Fruit fly (Drosophila melanogaster): ENCODE data around the gene CG7484.

Gene CG7484

DNA sequence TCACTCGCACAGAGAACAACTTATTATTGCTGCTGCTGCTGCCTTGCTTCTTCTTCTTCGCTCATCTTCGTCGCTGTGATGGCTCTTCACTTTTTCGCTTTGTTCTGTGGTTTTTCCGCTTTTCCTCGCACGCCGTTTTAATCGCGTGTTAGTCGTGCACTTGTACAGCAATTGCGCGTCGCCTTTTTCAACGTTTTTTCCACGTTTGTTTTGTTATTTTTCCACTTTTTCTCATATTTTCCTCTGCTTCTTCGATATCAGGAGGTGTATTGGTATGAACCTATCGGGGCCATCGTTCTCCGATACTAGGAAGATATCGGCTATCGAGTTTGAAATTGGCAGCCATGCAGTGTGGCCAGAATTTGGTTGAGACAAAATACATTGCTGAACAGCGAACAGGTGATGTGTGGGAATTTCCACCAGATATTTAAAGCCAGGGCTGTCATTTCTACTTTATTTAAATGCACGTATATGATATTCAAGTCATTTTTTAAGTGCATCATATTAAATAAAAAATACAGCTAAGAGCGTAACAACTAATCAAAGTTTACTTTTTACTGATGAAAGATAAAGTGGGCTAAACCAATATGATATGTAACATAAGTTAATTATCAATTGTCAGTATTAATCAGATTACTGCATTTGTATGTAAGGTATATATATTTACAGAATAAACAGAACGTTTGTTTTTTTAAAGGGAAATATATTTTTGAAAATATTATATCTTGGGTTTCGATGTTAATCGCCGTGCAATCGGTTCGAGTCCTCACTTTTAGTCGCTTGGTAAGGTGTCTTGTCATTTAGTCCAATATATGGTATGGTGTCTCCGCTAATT is 14.7 kb downstream of the CG7484 start, which contains the start of gene Crtc:
Crtc (minus strand) TSS at position 290 of the 835 bp plus-strand sequence.
- TF ChIP-seq brk (GFP tag; optimal IDR thresholded peaks at IDR 0.05) (no peak), psq (GFP tag; optimal IDR thresholded peaks at IDR 0.05) (peak; percentile 69), woc (GFP tag; optimal IDR thresholded peaks at IDR 0.05) (peak; percentile 25), HLH106 (tag; optimal IDR thresholded peaks at IDR 0.05) (peak; percentile 46), h (GFP tag; optimal IDR thresholded peaks at IDR 0.05) (peak; percentile 17), Myc (optimal IDR thresholded peaks at IDR 0.05) (peak; percentile 70), fru (GFP tag; optimal IDR thresholded peaks at IDR 0.05) (peak; percentile 47), CG9705 (GFP tag; optimal IDR thresholded peaks at IDR 0.05) (no peak), CG32264 (GFP tag; optimal IDR thresholded peaks at IDR 0.05) (no peak), Sp1 (GFP tag; optimal IDR thresholded peaks at IDR 0.05) (peak; percentile 39), tai (GFP tag; optimal IDR thresholded peaks at IDR 0.05) (no peak), Rel (GFP tag; optimal IDR thresholded peaks at IDR 0.05) (no peak), Rel (tag; optimal IDR thresholded peaks at IDR 0.05) (peak; percentile 95), Hr83 (GFP tag; optimal IDR thresholded peaks at IDR 0.05; ENCODE audit: poor library complexity, severe bottlenecking) (no peak), foxo (GFP tag; optimal IDR thresholded peaks at IDR 0.05) (peak in 1 of 2 experiments; percentile 43)

DNA sequence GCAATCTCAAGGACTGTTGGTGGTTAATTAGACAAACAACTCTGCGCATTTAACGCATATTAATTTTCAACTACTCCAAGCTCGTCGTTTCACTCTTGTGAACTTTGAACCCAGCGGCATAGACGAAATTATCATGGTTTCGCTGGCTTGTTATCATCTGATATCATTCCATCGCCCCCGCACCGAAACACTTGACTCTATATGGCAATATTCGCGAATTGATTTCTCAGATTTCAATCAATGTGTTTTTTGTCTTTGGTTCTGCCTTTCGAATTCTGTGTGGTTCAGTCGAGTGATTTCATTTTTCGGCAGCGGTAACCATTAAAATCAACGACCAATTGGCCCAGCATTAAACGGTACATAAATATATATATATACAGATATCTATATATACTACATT is 16.9 kb downstream of the CG7484 start, which contains the start of gene CG34251:
CG34251 (plus strand) TSS at position 301 of the 400 bp plus-strand sequence.
- TF ChIP-seq usp (GFP tag; optimal IDR thresholded peaks at IDR 0.05) (no peak), Jra (GFP tag; optimal IDR thresholded peaks at IDR 0.05) (no peak), ey (GFP tag; optimal IDR thresholded peaks at IDR 0.05) (no peak), rgr (GFP tag; optimal IDR thresholded peaks at IDR 0.05) (no peak), h (GFP tag; optimal IDR thresholded peaks at IDR 0.05) (no peak), CG9705 (GFP tag; optimal IDR thresholded peaks at IDR 0.05) (no peak), CrebA (GFP tag; optimal IDR thresholded peaks at IDR 0.05; ENCODE audit: borderline replicate concordance) (no peak), HLH106 (tag; optimal IDR thresholded peaks at IDR 0.05) (no peak), br (GFP tag; optimal IDR thresholded peaks at IDR 0.05) (no peak), Myc (optimal IDR thresholded peaks at IDR 0.05) (no peak), Vsx2 (GFP tag; optimal IDR thresholded peaks at IDR 0.05; ENCODE audit: partially characterized antibody) (no peak), N (GFP tag; optimal IDR thresholded peaks at IDR 0.05) (no peak), fru (GFP tag; optimal IDR thresholded peaks at IDR 0.05) (no peak), Dif (GFP tag; optimal IDR thresholded peaks at IDR 0.05; ENCODE audit: partially characterized antibody) (no peak), Hr78 (GFP tag; optimal IDR thresholded peaks at IDR 0.05) (no peak), psq (GFP tag; optimal IDR thresholded peaks at IDR 0.05) (no peak), sage (GFP tag; optimal IDR thresholded peaks at IDR 0.05) (no peak), GATAd (GFP tag; optimal IDR thresholded peaks at IDR 0.05) (no peak)

DNA sequence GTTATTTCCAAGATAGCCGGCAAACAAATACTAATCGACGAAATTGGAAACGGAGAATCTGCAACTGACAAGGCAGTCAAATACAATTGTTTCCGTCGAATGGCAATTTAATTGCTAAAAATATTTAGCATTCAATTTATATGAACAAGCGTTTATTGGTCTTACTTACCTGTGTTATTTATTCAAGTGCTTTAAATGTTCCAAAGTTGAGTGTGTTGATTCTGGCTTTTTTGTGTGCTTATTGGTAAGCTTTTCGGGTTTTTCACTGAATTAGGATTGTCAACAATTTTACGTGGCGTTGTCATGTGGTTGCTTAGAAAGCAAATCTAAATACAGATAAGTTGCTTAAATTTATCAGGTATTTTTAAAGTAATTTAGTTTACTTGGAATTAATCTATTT is 17.4 kb downstream of the CG7484 start:
- TF ChIP-seq N (GFP tag; optimal IDR thresholded peaks at IDR 0.05) (no peak), CG32264 (GFP tag; optimal IDR thresholded peaks at IDR 0.05) (no peak), lola (GFP tag; optimal IDR thresholded peaks at IDR 0.05) (no peak), dl (GFP tag; optimal IDR thresholded peaks at IDR 0.05; ENCODE audit: insufficient read depth in 1 of 2, partially characterized antibody in 2 of 2) (no peak), fru (GFP tag; optimal IDR thresholded peaks at IDR 0.05) (no peak), Abd-B (GFP tag; optimal IDR thresholded peaks at IDR 0.05) (no peak)

DNA sequence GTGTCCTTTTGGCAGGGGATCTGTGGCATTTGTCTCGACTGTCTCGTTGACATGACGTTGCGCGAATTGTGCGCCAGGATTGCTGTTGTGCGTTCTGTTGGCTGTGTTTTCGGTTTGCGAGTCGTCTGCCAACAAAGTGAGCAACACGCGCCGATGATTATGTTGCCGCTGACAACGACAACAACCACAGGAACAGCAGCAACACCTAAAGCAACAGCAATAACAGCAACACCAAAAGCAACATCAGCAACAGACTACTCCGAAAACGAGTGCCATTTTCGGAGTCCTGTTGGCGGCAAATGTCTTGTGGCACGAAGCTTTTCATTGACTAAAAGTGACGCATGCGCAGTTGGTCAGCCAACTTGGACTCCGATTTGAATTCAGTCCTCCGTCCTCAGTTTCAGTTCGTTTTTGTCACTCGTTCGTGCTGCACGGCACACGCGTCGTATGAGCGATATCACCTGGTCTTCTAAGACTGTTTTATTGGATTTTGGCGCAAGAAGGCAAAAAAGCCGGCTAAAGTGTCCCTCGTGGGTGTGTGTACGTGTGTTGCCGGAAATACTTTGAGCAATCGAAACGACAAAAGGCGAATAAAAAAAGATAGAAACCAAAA is 35.3 kb downstream of the CG7484 start, which contains the start of gene Ccn:
Ccn (plus strand) TSS at position 437 of the 613 bp plus-strand sequence.
- TF ChIP-seq N (GFP tag; optimal IDR thresholded peaks at IDR 0.05), result no peak
- TF ChIP-seq Hnf4 (GFP tag; optimal IDR thresholded peaks at IDR 0.05), result no peak
- TF ChIP-seq Dfd (GFP tag; optimal IDR thresholded peaks at IDR 0.05), result no peak
- no peak for TF ChIP-seq br (GFP tag; optimal IDR thresholded peaks at IDR 0.05)
- no peak for TF ChIP-seq Vsx2 (GFP tag; optimal IDR thresholded peaks at IDR 0.05; ENCODE audit: partially characterized antibody)
- TF ChIP-seq CrebA (GFP tag; optimal IDR thresholded peaks at IDR 0.05; ENCODE audit: borderline replicate concordance), result no peak
- TF ChIP-seq dl (GFP tag; optimal IDR thresholded peaks at IDR 0.05; ENCODE audit: insufficient read depth in 1 of 2, partially characterized antibody in 2 of 2), result no peak
- TF ChIP-seq brk (GFP tag; optimal IDR thresholded peaks at IDR 0.05), result no peak
- TF ChIP-seq fru (GFP tag; optimal IDR thresholded peaks at IDR 0.05), result no peak
- TF ChIP-seq dsf (GFP tag; optimal IDR thresholded peaks at IDR 0.05; ENCODE audit: borderline replicate concordance), result no peak
- no peak for TF ChIP-seq lola (GFP tag; optimal IDR thresholded peaks at IDR 0.05)
- no peak for TF ChIP-seq CG9705 (GFP tag; optimal IDR thresholded peaks at IDR 0.05)
- TF ChIP-seq foxo (GFP tag; optimal IDR thresholded peaks at IDR 0.05), result no peak

Data from whole organism, wandering third instar larva.